Fruit fly (Drosophila melanogaster) whole organism, embryonic: ENCODE data around the gene TTLL4B.

ENCODE experiments used
- ATbp ChIP-seq: fragments of 200-800 bp; sonication (Bioruptor generic); optimal IDR thresholded peaks from 2 replicates; lab custom pipeline; 2017; ENCODE audit warnings: missing biosample characterization, mild to moderate bottlenecking, missing genetic modification characterization, missing genetic modification reagents
- Ada2b ChIP-seq: fragments of 200-800 bp; sonication (Bioruptor generic); IDR thresholded peaks from 2 replicates; pipeline ENCODE4 v1.3.6; 2022; ENCODE audit warnings: missing biosample characterization, missing genetic modification characterization
- Bdp1 ChIP-seq: fragments of 200-800 bp; sonication (Bioruptor generic); optimal IDR thresholded peaks from 3 replicates; lab custom pipeline; 2016; ENCODE audit warnings: missing biosample characterization, missing genetic modification characterization
- CG10209 ChIP-seq: fragments of 200-800 bp; sonication (Bioruptor generic); optimal IDR thresholded peaks from 3 replicates; lab custom pipeline; 2017; ENCODE audit warnings: missing biosample characterization, mild to moderate bottlenecking, missing genetic modification characterization, missing genetic modification reagents
- CG10565 ChIP-seq: fragments of 200-800 bp; sonication (Bioruptor generic); optimal IDR thresholded peaks from 3 replicates; lab custom pipeline; 2016; ENCODE audit warnings: missing biosample characterization, mild to moderate bottlenecking, missing genetic modification characterization
- CG11696 ChIP-seq: fragments of 200-800 bp; sonication (Bioruptor generic); IDR thresholded peaks from 2 replicates; pipeline ENCODE4 v1.3.6; 2022; ENCODE audit warnings: missing biosample characterization, missing genetic modification characterization
- CG12155 ChIP-seq: fragments of 200-800 bp; sonication (Bioruptor generic); optimal IDR thresholded peaks from 3 replicates; lab custom pipeline; 2016; ENCODE audit warnings: missing biosample characterization, missing genetic modification characterization
- CG12391 ChIP-seq: fragments of 200-800 bp; sonication (Bioruptor generic); optimal IDR thresholded peaks from 3 replicates; lab custom pipeline; 2018; ENCODE audit warnings: missing biosample characterization, mild to moderate bottlenecking, missing genetic modification characterization, moderate library complexity
- CG14710 ChIP-seq: fragments of 200-800 bp; sonication (Bioruptor generic); optimal IDR thresholded peaks from 3 replicates; lab custom pipeline; 2019; ENCODE audit warnings: missing biosample characterization, mild to moderate bottlenecking, missing genetic modification characterization, moderate library complexity
- CG15011 ChIP-seq: fragments of 200-800 bp; sonication (Bioruptor generic); optimal IDR thresholded peaks from 3 replicates; lab custom pipeline; 2018; ENCODE audit warnings: missing biosample characterization, mild to moderate bottlenecking, missing genetic modification characterization
- CG1603 ChIP-seq: fragments of 200-800 bp; sonication (Bioruptor generic); optimal IDR thresholded peaks from 2 replicates; lab custom pipeline; 2019; ENCODE audit warnings: missing biosample characterization, mild to moderate bottlenecking, missing genetic modification characterization, moderate library complexity
- CG17186 ChIP-seq: fragments of 200-800 bp; sonication (Bioruptor generic); optimal IDR thresholded peaks from 3 replicates; lab custom pipeline; 2017; ENCODE audit warnings: missing biosample characterization, missing genetic modification reagents, missing genetic modification characterization
- CG17328 ChIP-seq: fragments of 200-800 bp; sonication (Bioruptor generic); IDR thresholded peaks from 2 replicates; pipeline ENCODE4 v1.3.6; 2022; ENCODE audit warnings: missing biosample characterization, missing genetic modification characterization
- CG18011 ChIP-seq: fragments of 200-800 bp; sonication (Bioruptor generic); optimal IDR thresholded peaks from 2 replicates; lab custom pipeline; 2017; ENCODE audit warnings: missing biosample characterization, missing genetic modification characterization, mild to moderate bottlenecking, moderate library complexity, missing genotype
- CG18619 ChIP-seq: fragments of 200-800 bp; sonication (Bioruptor generic); optimal IDR thresholded peaks from 3 replicates; lab custom pipeline; 2017; ENCODE audit warnings: missing biosample characterization, mild to moderate bottlenecking, missing genetic modification characterization
- CG2120 ChIP-seq: fragments of 200-800 bp; sonication (Bioruptor generic); optimal IDR thresholded peaks from 3 replicates; lab custom pipeline; 2016; ENCODE audit warnings: missing biosample characterization, missing genetic modification characterization
- CG30403 ChIP-seq: fragments of 200-800 bp; sonication (Bioruptor generic); optimal IDR thresholded peaks from 3 replicates; lab custom pipeline; 2016; ENCODE audit warnings: missing biosample characterization, missing genetic modification characterization
- CG3407 ChIP-seq: fragments of 200-800 bp; sonication (Bioruptor generic); optimal IDR thresholded peaks from 2 replicates; lab custom pipeline; 2018; ENCODE audit warnings: missing biosample characterization, mild to moderate bottlenecking, missing genetic modification characterization
- CG42726 ChIP-seq: fragments of 200-800 bp; sonication (Bioruptor generic); IDR thresholded peaks from 2 replicates; pipeline ENCODE4 v1.3.6; 2022; ENCODE audit warnings: missing biosample characterization, missing genetic modification characterization; ENCODE audit not compliant: partially characterized antibody
- CG6813 ChIP-seq: fragments of 200-800 bp; sonication (Bioruptor generic); optimal IDR thresholded peaks from 2 replicates; lab custom pipeline; 2017; ENCODE audit warnings: missing biosample characterization, missing genetic modification characterization, mild to moderate bottlenecking, moderate library complexity, missing genetic modification reagents
- CG8359 ChIP-seq: fragments of 200-800 bp; sonication (Bioruptor generic); optimal IDR thresholded peaks from 2 replicates; lab custom pipeline; 2017; ENCODE audit warnings: missing biosample characterization, mild to moderate bottlenecking, missing genetic modification characterization, borderline replicate concordance
- CTCF ChIP-seq: fragments of 200-800 bp; sonication (Bioruptor generic); optimal IDR thresholded peaks from 2 replicates; lab custom pipeline; 2017; ENCODE audit warnings: missing biosample characterization, mild to moderate bottlenecking, missing genetic modification characterization, moderate library complexity
- Camta ChIP-seq: fragments of 200-800 bp; sonication (Bioruptor generic); optimal IDR thresholded peaks from 2 replicates; lab custom pipeline; 2016; ENCODE audit warnings: missing biosample characterization, missing genetic modification characterization
- D ChIP-seq, 2 experiments: fragments of 200-800 bp in 1 of 2; fragments of >200 bp in 1 of 2; sonication (Bioruptor generic) in 1 of 2; optimal IDR thresholded peaks; 2 replicates in 1 of 2; 3 replicates in 1 of 2; lab custom pipeline; 2017; ENCODE audit warnings: mild to moderate bottlenecking in 1 of 2, missing biosample characterization in 1 of 2, missing genetic modification characterization in 1 of 2, missing genetic modification reagents in 1 of 2
- HmgD ChIP-seq: fragments of 200-800 bp; sonication (Bioruptor generic); optimal IDR thresholded peaks from 3 replicates; lab custom pipeline; 2016; ENCODE audit warnings: missing biosample characterization, missing genetic modification characterization
- Lpt ChIP-seq: fragments of >200 bp; optimal IDR thresholded peaks from 2 replicates; lab custom pipeline; 2018; ENCODE audit warnings: missing biosample characterization, missing genetic modification characterization
- Med ChIP-seq: fragments of 200-800 bp; sonication (Bioruptor generic); peaks from one replicate; lab custom pipeline; 2016; ENCODE audit warnings: missing biosample characterization, missing genetic modification characterization, mild to moderate bottlenecking, inconsistent platforms, moderate library complexity
- NC2α ChIP-seq: fragments of 200-800 bp; sonication (Bioruptor generic); optimal IDR thresholded peaks from 2 replicates; lab custom pipeline; 2016; ENCODE audit warnings: missing biosample characterization, missing genetic modification characterization
- Rx ChIP-seq: fragments of 200-800 bp; sonication (Bioruptor generic); IDR thresholded peaks from 2 replicates; pipeline ENCODE4 v1.3.6; 2022; ENCODE audit warnings: missing biosample characterization, missing genetic modification characterization
- Spps ChIP-seq: fragments of 200-800 bp; sonication (Bioruptor generic); optimal IDR thresholded peaks from 2 replicates; lab custom pipeline; 2018; ENCODE audit warnings: missing biosample characterization, mild to moderate bottlenecking, missing genetic modification characterization
- ash1 ChIP-seq: fragments of 200-800 bp; sonication (Bioruptor generic); optimal IDR thresholded peaks from 2 replicates; lab custom pipeline; 2018; ENCODE audit warnings: missing biosample characterization, mild to moderate bottlenecking, missing genetic modification characterization
- dan ChIP-seq: fragments of 200-800 bp; sonication (Bioruptor generic); IDR thresholded peaks from 2 replicates; pipeline ENCODE4 v1.3.6; 2022; ENCODE audit warnings: missing biosample characterization, missing genetic modification characterization
- fd102C ChIP-seq: fragments of 200-800 bp; sonication (Bioruptor generic); optimal IDR thresholded peaks from 2 replicates; lab custom pipeline; 2018; ENCODE audit warnings: missing biosample characterization, mild to moderate bottlenecking, missing genetic modification characterization, moderate library complexity
- fd3F ChIP-seq: fragments of 200-800 bp; sonication (Bioruptor generic); optimal IDR thresholded peaks from 2 replicates; lab custom pipeline; 2018; ENCODE audit warnings: missing biosample characterization, mild to moderate bottlenecking, missing genetic modification characterization, moderate library complexity
- hbn ChIP-seq: fragments of 200-800 bp; sonication (Bioruptor generic); IDR thresholded peaks from 2 replicates; pipeline ENCODE4 v1.3.6; 2022; ENCODE audit warnings: missing biosample characterization, missing genetic modification characterization; ENCODE audit not compliant: partially characterized antibody
- jigr1 ChIP-seq: fragments of 200-800 bp; sonication (Bioruptor generic); IDR thresholded peaks from 3 replicates; pipeline ENCODE4 v1.3.6; 2022; ENCODE audit warnings: missing biosample characterization, missing genetic modification characterization
- jing ChIP-seq: fragments of 200-800 bp; sonication (Bioruptor generic); optimal IDR thresholded peaks from 2 replicates; lab custom pipeline; 2018; ENCODE audit warnings: missing biosample characterization, mild to moderate bottlenecking, missing genetic modification characterization
- nau ChIP-seq: fragments of 200-800 bp; sonication (Bioruptor generic); optimal IDR thresholded peaks from 3 replicates; lab custom pipeline; 2017; ENCODE audit warnings: missing biosample characterization, mild to moderate bottlenecking, missing genetic modification characterization, missing genetic modification reagents
- nmo ChIP-seq: fragments of 200-800 bp; sonication (Bioruptor generic); optimal IDR thresholded peaks from 2 replicates; lab custom pipeline; 2018; ENCODE audit warnings: missing biosample characterization, mild to moderate bottlenecking, missing genetic modification characterization, moderate library complexity
- odd ChIP-seq: fragments of 200-800 bp; sonication (Bioruptor generic); optimal IDR thresholded peaks from 2 replicates; lab custom pipeline; 2017; ENCODE audit warnings: missing biosample characterization, mild to moderate bottlenecking, missing genetic modification characterization
- otp ChIP-seq: fragments of 200-800 bp; sonication (Bioruptor generic); IDR thresholded peaks from 3 replicates; pipeline ENCODE4, ENCODE4 v1.3.6; 2022; ENCODE audit warnings: missing biosample characterization, missing genetic modification characterization
- slp2 ChIP-seq: fragments of 200-800 bp; sonication (Bioruptor generic); optimal IDR thresholded peaks from 2 replicates; lab custom pipeline; 2016; ENCODE audit warnings: missing biosample characterization, missing genetic modification characterization
- tx ChIP-seq: fragments of 200-800 bp; sonication (Bioruptor generic); optimal IDR thresholded peaks from 2 replicates; lab custom pipeline; 2016; ENCODE audit warnings: missing biosample characterization, missing genetic modification characterization
- unpg ChIP-seq: fragments of 200-800 bp; sonication (Bioruptor generic); optimal IDR thresholded peaks from 3 replicates; lab custom pipeline; 2018; ENCODE audit warnings: missing biosample characterization, mild to moderate bottlenecking, missing genetic modification characterization, moderate library complexity
- vvl ChIP-seq: fragments of 200-800 bp; sonication (Bioruptor generic); IDR thresholded peaks from 2 replicates; pipeline ENCODE4 v1.3.6; 2022; ENCODE audit warnings: missing biosample characterization, missing genetic modification characterization
- zen ChIP-seq: fragments of 200-800 bp; sonication (Bioruptor generic); optimal IDR thresholded peaks from 3 replicates; lab custom pipeline; 2018; ENCODE audit warnings: missing biosample characterization, mild to moderate bottlenecking, missing genetic modification characterization, moderate library complexity
- zen2 ChIP-seq: fragments of 200-800 bp; sonication (Bioruptor generic); IDR thresholded peaks from 3 replicates; pipeline ENCODE4 v1.3.6; 2022; ENCODE audit warnings: missing biosample characterization, missing genetic modification characterization; ENCODE audit not compliant: partially characterized antibody
- zf30C ChIP-seq: fragments of 200-800 bp; sonication (Bioruptor generic); optimal IDR thresholded peaks from 3 replicates; lab custom pipeline; 2018; ENCODE audit warnings: missing biosample characterization, mild to moderate bottlenecking, missing genetic modification characterization
- zfh1 ChIP-seq: fragments of 200-800 bp; sonication (Bioruptor generic); IDR thresholded peaks from 3 replicates; pipeline ENCODE4 v1.3.6; 2022; ENCODE audit warnings: missing biosample characterization, missing genetic modification characterization
- zfh2 ChIP-seq: fragments of 200-800 bp; sonication (Bioruptor generic); optimal IDR thresholded peaks from 2 replicates; lab custom pipeline; 2016; ENCODE audit warnings: missing biosample characterization, missing genetic modification characterization

Gene TTLL4B

DNA sequence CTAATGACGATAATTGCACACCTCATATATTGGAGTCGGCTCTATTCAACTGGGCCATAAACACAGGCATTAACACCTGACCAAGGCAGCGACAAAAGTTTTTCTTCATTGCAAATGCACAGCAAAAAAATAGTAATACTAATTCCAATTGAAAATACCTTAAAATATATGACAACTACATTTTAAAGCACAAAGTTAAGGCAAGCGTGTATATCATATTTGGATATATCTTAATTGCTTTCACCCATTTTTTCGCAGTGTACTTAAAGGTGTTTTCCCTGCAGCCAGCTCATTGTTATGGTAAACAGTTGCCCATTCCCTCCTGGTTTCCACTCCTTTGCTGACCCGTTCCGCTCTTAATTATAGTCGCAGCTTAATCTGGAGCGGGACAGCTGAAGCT is 21.5 kb upstream of the TTLL4B start (continued):
- peak; percentile 20 for TF ChIP-seq CG6813 (GFP tag; lab: Kevin White, UChicago)
- TF ChIP-seq unpg (GFP tag; lab: Kevin White, UChicago): peak; percentile 49
- TF ChIP-seq CG14710: peak; percentile 45
- TF ChIP-seq jing: peak; percentile 9
- peak; percentile 66; the same call in 2 of the 3 replicates for TF ChIP-seq zfh1
- TF ChIP-seq dan: no peak
- no peak for TF ChIP-seq Lpt (GFP tag; lab: Kevin White, UChicago)
- TF ChIP-seq CG30403 (GFP tag; lab: Kevin White, UChicago): peak; percentile 28
- TF ChIP-seq CG3407 (GFP tag; lab: Kevin White, UChicago): peak; percentile 24
- TF ChIP-seq CG1603 (tag; lab: Kevin White, UChicago): peak; percentile 72
- no peak for TF ChIP-seq CG11696 (GFP tag; lab: Robert Waterston, UW)
- no peak for TF ChIP-seq CTCF (GFP tag; lab: Kevin White, UChicago)
- peak; percentile 63; the same call in 1 of the 2 replicates for TF ChIP-seq CG17328 (GFP tag; lab: Robert Waterston, UW)
- no peak for TF ChIP-seq fd3F (GFP tag; lab: Kevin White, UChicago)
- peak; percentile 36 for TF ChIP-seq Camta (GFP tag; lab: Kevin White, UChicago)
- peak; percentile 30; the same call in 1 of the 2 replicates for TF ChIP-seq Rx (GFP tag; lab: Robert Waterston, UW)
- no peak for TF ChIP-seq Bdp1 (GFP tag; lab: Kevin White, UChicago)
- no peak for TF ChIP-seq nau (GFP tag; lab: Kevin White, UChicago)
- TF ChIP-seq nmo (GFP tag; lab: Kevin White, UChicago): peak; percentile 49
- TF ChIP-seq CG18011 (GFP tag; lab: Kevin White, UChicago): no peak
- 0 out of 2 replicates have a peak, but pooled peaks have one; percentile 14 for TF ChIP-seq Ada2b (GFP tag; lab: Robert Waterston, UW)
- no peak for TF ChIP-seq CG15011 (GFP tag; lab: Kevin White, UChicago)
- TF ChIP-seq CG10565: no peak
- no peak for TF ChIP-seq fd102C (GFP tag; lab: Kevin White, UChicago)
- TF ChIP-seq ash1 (GFP tag; lab: Kevin White, UChicago): no peak
- TF ChIP-seq otp (GFP tag; lab: Robert Waterston, UW): peak; percentile 54; the same call in 1 of the 3 replicates
- no peak for TF ChIP-seq CG12155
- TF ChIP-seq HmgD (GFP tag; lab: Kevin White, UChicago): no peak
- TF ChIP-seq slp2: peak; percentile 42
- TF ChIP-seq CG2120 (GFP tag; lab: Kevin White, UChicago): no peak
- peak; percentile 67 for TF ChIP-seq Med (GFP tag; lab: Kevin White, UChicago)
- peak; percentile 51 for TF ChIP-seq zen (tag; lab: Kevin White, UChicago)
- TF ChIP-seq zfh2 (GFP tag; lab: Kevin White, UChicago): no peak
- no peak for TF ChIP-seq hbn (GFP tag; lab: Robert Waterston, UW)
- no peak for TF ChIP-seq jigr1
- TF ChIP-seq CG10209 (GFP tag; lab: Kevin White, UChicago): peak; percentile 8
- no peak for TF ChIP-seq NC2α
- TF ChIP-seq D (optimal IDR thresholded peaks at IDR 0.05; lab: Kevin White, UChicago): no peak
- TF ChIP-seq D (GFP tag; optimal IDR thresholded peaks at IDR 0.05; lab: Kevin White, UChicago): peak; percentile 58
- TF ChIP-seq CG12391 (tag; lab: Kevin White, UChicago): peak; percentile 46
- no peak for TF ChIP-seq tx (GFP tag; lab: Kevin White, UChicago)
- no peak for TF ChIP-seq Spps (tag; lab: Kevin White, UChicago)
- no peak for TF ChIP-seq zen2
- no peak for TF ChIP-seq CG42726 (GFP tag; lab: Robert Waterston, UW)
- no peak for TF ChIP-seq zf30C (GFP tag; lab: Kevin White, UChicago)
- TF ChIP-seq CG17186 (GFP tag; lab: Kevin White, UChicago): no peak
- no peak for TF ChIP-seq CG18619 (GFP tag; lab: Kevin White, UChicago)
- TF ChIP-seq odd (GFP tag; lab: Kevin White, UChicago): no peak
- TF ChIP-seq ATbp (GFP tag; lab: Kevin White, UChicago): peak; percentile 15
- peak; percentile 5 for TF ChIP-seq CG8359 (GFP tag; lab: Kevin White, UChicago)
- TF ChIP-seq vvl: 0 out of 2 replicates have a peak, but pooled peaks have one; percentile 7
